Fruit fly (Drosophila melanogaster): ENCODE results near the gene APP-BP1.

dm6 chr3L:11107935-11108334 is 9.7 kb downstream of the APP-BP1 start, which contains the start of gene CG12522:
- TF ChIP-seq ttk (optimal IDR thresholded peaks at IDR 0.05) (no peak), psq (optimal IDR thresholded peaks at IDR 0.05) (no peak), Myc (optimal IDR thresholded peaks at IDR 0.05) (no peak), h (optimal IDR thresholded peaks at IDR 0.05) (no peak), insv (optimal IDR thresholded peaks at IDR 0.05) (no peak)

Measured in Kc167 (cell line).